In genomic region chr2L:2765659-2766373, dm6 we compare ENCODE assay signal across 1 fruit fly cellular context.
TF ChIP-seq lines count a peak whose summit lies in the region.

Gene Snx21, minus strand, starts transcription at chr2L:2765665.
Gene aph-1, plus strand, starts transcription at chr2L:2766233.

TF ChIP-seq in whole organism, embryonic, 481 proteins besides CTCF, POLR2A, EP300 and RAD21 (continued from another document and continues in another):
- TF ChIP-seq NK7.1 (GFP tag; optimal IDR thresholded peaks at IDR 0.05; lab: Kevin White, UChicago) (peak; percentile 63), Dip2 (GFP tag; IDR thresholded peaks at IDR 0.05; lab: Robert Waterston, UW) (peak; percentile 39; the same call in 1 of the 2 replicates), CG4617 (GFP tag; optimal IDR thresholded peaks at IDR 0.05; lab: Kevin White, UChicago; ENCODE audit: borderline replicate concordance) (peak; percentile 77), CG15011 (GFP tag; optimal IDR thresholded peaks at IDR 0.05; lab: Kevin White, UChicago) (peak; percentile 85), CG30403 (GFP tag; optimal IDR thresholded peaks at IDR 0.05; lab: Kevin White, UChicago) (peak; percentile 95), CG4707 (GFP tag; optimal IDR thresholded peaks at IDR 0.05; lab: Kevin White, UChicago) (peak; percentile 51), MTF-1 (GFP tag; optimal IDR thresholded peaks at IDR 0.05; lab: Kevin White, UChicago; ENCODE audit: borderline replicate concordance) (peak; percentile 50), CG1603 (tag; optimal IDR thresholded peaks at IDR 0.05; lab: Kevin White, UChicago) (peak; percentile 73), insv (GFP tag; optimal IDR thresholded peaks at IDR 0.05; lab: Kevin White, UChicago) (peak in 1 of 2 experiments; percentile 68), cad (GFP tag; optimal IDR thresholded peaks at IDR 0.05; lab: Kevin White, UChicago) (no peak), yki (optimal IDR thresholded peaks at IDR 0.05; lab: Kevin White, UChicago) (peak; percentile 47), CG18011 (GFP tag; optimal IDR thresholded peaks at IDR 0.05; lab: Kevin White, UChicago) (peak; percentile 70), CG16779 (GFP tag; IDR thresholded peaks at IDR 0.05; lab: Robert Waterston, UW) (peak; percentile 14; the same call in 1 of the 2 replicates), emc (GFP tag; optimal IDR thresholded peaks at IDR 0.05; lab: Kevin White, UChicago) (peak; percentile 80), CG13894 (tag; optimal IDR thresholded peaks at IDR 0.05; lab: Kevin White, UChicago) (peak; percentile 92), zen (tag; optimal IDR thresholded peaks at IDR 0.05; lab: Kevin White, UChicago) (peak; percentile 89), Lim3 (GFP tag; IDR thresholded peaks at IDR 0.05; lab: Robert Waterston, UW) (0 out of 2 replicates have a peak, but pooled peaks have one; percentile 58), wek (GFP tag; optimal IDR thresholded peaks at IDR 0.05; lab: Kevin White, UChicago) (peak; percentile 40), stwl (tag; optimal IDR thresholded peaks at IDR 0.05; lab: Kevin White, UChicago) (peak; percentile 46), Nf-YC (tag; optimal IDR thresholded peaks at IDR 0.05; lab: Kevin White, UChicago) (peak; percentile 87), HLH3B (GFP tag; IDR thresholded peaks at IDR 0.05; lab: Robert Waterston, UW) (peak; percentile 81), lmd (GFP tag; IDR thresholded peaks at IDR 0.05; lab: Robert Waterston, UW) (peak; percentile 91), CG12219 (GFP tag; optimal IDR thresholded peaks at IDR 0.05; lab: Kevin White, UChicago) (peak; percentile 83), fd64A (GFP tag; optimal IDR thresholded peaks at IDR 0.05; lab: Kevin White, UChicago) (peak; percentile 42), CG8089 (GFP tag; optimal IDR thresholded peaks at IDR 0.05; lab: Kevin White, UChicago) (peak; percentile 81), Sry-δ (GFP tag; optimal IDR thresholded peaks at IDR 0.05; lab: Kevin White, UChicago) (peak; percentile 67), CG9215 (GFP tag; IDR thresholded peaks at IDR 0.05; lab: Robert Waterston, UW) (peak; percentile 89), CG10959 (GFP tag; IDR thresholded peaks at IDR 0.05; lab: Robert Waterston, UW) (peak; percentile 81), cg (GFP tag; optimal IDR thresholded peaks at IDR 0.05; lab: Kevin White, UChicago) (no peak), sna (GFP tag; IDR thresholded peaks at IDR 0.05; lab: Robert Waterston, UW; ENCODE audit: partially characterized antibody) (no peak), CG7357 (GFP tag; IDR thresholded peaks at IDR 0.05; lab: Robert Waterston, UW) (peak; percentile 84; the same call in 2 of the 3 replicates), Six4 (GFP tag; optimal IDR thresholded peaks at IDR 0.05; lab: Kevin White, UChicago) (peak; percentile 85), mirr (GFP tag; optimal IDR thresholded peaks at IDR 0.05; lab: Kevin White, UChicago) (peak; percentile 55), sob (GFP tag; IDR thresholded peaks at IDR 0.05; lab: Robert Waterston, UW) (peak; percentile 90), nau (GFP tag; optimal IDR thresholded peaks at IDR 0.05; lab: Kevin White, UChicago) (peak; percentile 82), slou (GFP tag; optimal IDR thresholded peaks at IDR 0.05; lab: Kevin White, UChicago) (peak; percentile 84), CG13424 (tag; optimal IDR thresholded peaks at IDR 0.05; lab: Kevin White, UChicago) (peak; percentile 94), oc (tag; optimal IDR thresholded peaks at IDR 0.05; lab: Kevin White, UChicago) (peak; percentile 87), Sox102F (GFP tag; optimal IDR thresholded peaks at IDR 0.05; lab: Kevin White, UChicago) (peak; percentile 92), CG33213 (GFP tag; optimal IDR thresholded peaks at IDR 0.05; lab: Kevin White, UChicago) (peak; percentile 62), BEAF-32 (GFP tag; optimal IDR thresholded peaks at IDR 0.05; lab: Kevin White, UChicago) (peak; percentile 26), Abd-B (GFP tag; optimal IDR thresholded peaks at IDR 0.05; lab: Kevin White, UChicago) (peak; percentile 93), luna (GFP tag; optimal IDR thresholded peaks at IDR 0.05; lab: Kevin White, UChicago) (peak; percentile 76), ab (GFP tag; optimal IDR thresholded peaks at IDR 0.05; lab: Kevin White, UChicago) (peak; percentile 75), lov (optimal IDR thresholded peaks at IDR 0.05; lab: Kevin White, UChicago) (no peak), lov (GFP tag; IDR thresholded peaks at IDR 0.05; lab: Robert Waterston, UW) (0 out of 3 replicates have a peak, but pooled peaks have one; percentile 56), CG30020 (tag; optimal IDR thresholded peaks at IDR 0.05; lab: Kevin White, UChicago) (peak; percentile 79), CG17829 (tag; optimal IDR thresholded peaks at IDR 0.05; lab: Kevin White, UChicago) (peak; percentile 93), CG11560 (tag; IDR thresholded peaks at IDR 0.05; lab: Robert Waterston, UW) (peak; percentile 81; the same call in 2 of the 3 replicates), CG18476 (GFP tag; optimal IDR thresholded peaks at IDR 0.05; lab: Kevin White, UChicago) (peak; percentile 86), Xrp1 (GFP tag; IDR thresholded peaks at IDR 0.05; lab: Robert Waterston, UW) (peak; percentile 94), unc-4 (GFP tag; IDR thresholded peaks at IDR 0.05; lab: Robert Waterston, UW; ENCODE audit: partially characterized antibody) (no peak), CG10147 (GFP tag; optimal IDR thresholded peaks at IDR 0.05; lab: Kevin White, UChicago) (peak; percentile 91), dan (GFP tag; IDR thresholded peaks at IDR 0.05; lab: Robert Waterston, UW) (peak; percentile 72; the same call in 1 of the 2 replicates), pum (GFP tag; optimal IDR thresholded peaks at IDR 0.05; lab: Kevin White, UChicago) (peak; percentile 92), Side (GFP tag; optimal IDR thresholded peaks at IDR 0.05; lab: Kevin White, UChicago) (peak; percentile 90), CG17186 (GFP tag; optimal IDR thresholded peaks at IDR 0.05; lab: Kevin White, UChicago) (peak; percentile 54), ttk (GFP tag; IDR thresholded peaks at IDR 0.05; lab: Robert Waterston, UW) (peak; percentile 74), onecut (GFP tag; IDR thresholded peaks at IDR 0.05; lab: Robert Waterston, UW) (peak; percentile 80), pho (GFP tag; optimal IDR thresholded peaks at IDR 0.05; lab: Kevin White, UChicago) (peak; percentile 81), unpg (GFP tag; optimal IDR thresholded peaks at IDR 0.05; lab: Kevin White, UChicago) (peak; percentile 94), CG31365 (tag; optimal IDR thresholded peaks at IDR 0.05; lab: Kevin White, UChicago) (peak; percentile 55), YL-1 (GFP tag; optimal IDR thresholded peaks at IDR 0.05; lab: Kevin White, UChicago) (peak; percentile 80), CG12236 (GFP tag; optimal IDR thresholded peaks at IDR 0.05; lab: Kevin White, UChicago) (peak; percentile 54), gcm (GFP tag; optimal IDR thresholded peaks at IDR 0.05; lab: Kevin White, UChicago) (peak; percentile 91), Opbp (GFP tag; IDR thresholded peaks at IDR 0.05; lab: Robert Waterston, UW; ENCODE audit: partially characterized antibody) (no peak), twi (tag; optimal IDR thresholded peaks at IDR 0.05; lab: Kevin White, UChicago) (peak; percentile 86), CG10654 (GFP tag; optimal IDR thresholded peaks at IDR 0.05; lab: Kevin White, UChicago) (peak; percentile 88), lola (GFP tag; optimal IDR thresholded peaks at IDR 0.05; lab: Kevin White, UChicago) (peak in 1 of 3 experiments; percentile 93), CG8765 (GFP tag; IDR thresholded peaks at IDR 0.05; lab: Robert Waterston, UW) (peak; percentile 75), wor (GFP tag; IDR thresholded peaks at IDR 0.05; lab: Robert Waterston, UW) (peak; percentile 75), H15 (GFP tag; IDR thresholded peaks at IDR 0.05; lab: Robert Waterston, UW) (peak; percentile 57), Dp (GFP tag; optimal IDR thresholded peaks at IDR 0.05; lab: Kevin White, UChicago) (no peak), Hr39 (optimal IDR thresholded peaks at IDR 0.05; lab: Kevin White, UChicago) (no peak), vnd (GFP tag; IDR thresholded peaks at IDR 0.05; lab: Robert Waterston, UW; ENCODE audit: partially characterized antibody) (no peak), pnt (GFP tag; optimal IDR thresholded peaks at IDR 0.05; lab: Kevin White, UChicago) (peak; percentile 89), Ets65A (GFP tag; lab: Kevin White, UChicago) (peak; percentile 97), CG14710 (tag; optimal IDR thresholded peaks at IDR 0.05; lab: Kevin White, UChicago) (peak; percentile 92), CG2120 (GFP tag; optimal IDR thresholded peaks at IDR 0.05; lab: Kevin White, UChicago) (peak; percentile 94), CG14965 (GFP tag; optimal IDR thresholded peaks at IDR 0.05; lab: Kevin White, UChicago; ENCODE audit: borderline replicate concordance) (no peak), Spps (tag; optimal IDR thresholded peaks at IDR 0.05; lab: Kevin White, UChicago) (peak; percentile 75), en (GFP tag; optimal IDR thresholded peaks at IDR 0.05; lab: Kevin White, UChicago) (peak; percentile 72), CG6689 (GFP tag; IDR thresholded peaks at IDR 0.05; lab: Robert Waterston, UW) (peak; percentile 91), Antp (GFP tag; optimal IDR thresholded peaks at IDR 0.05; lab: Kevin White, UChicago) (peak; percentile 93), CG9727 (GFP tag; optimal IDR thresholded peaks at IDR 0.05; lab: Kevin White, UChicago) (peak; percentile 92), CG10274 (GFP tag; optimal IDR thresholded peaks at IDR 0.05; lab: Kevin White, UChicago) (peak; percentile 99), ERR (GFP tag; optimal IDR thresholded peaks at IDR 0.05; lab: Kevin White, UChicago) (peak; percentile 70), CG16815 (GFP tag; optimal IDR thresholded peaks at IDR 0.05; lab: Kevin White, UChicago) (peak; percentile 90), az2 (GFP tag; optimal IDR thresholded peaks at IDR 0.05; lab: Kevin White, UChicago) (peak; percentile 93), CG8924 (tag; optimal IDR thresholded peaks at IDR 0.05; lab: Kevin White, UChicago) (peak; percentile 94), gro (GFP tag; optimal IDR thresholded peaks at IDR 0.05; lab: Kevin White, UChicago) (peak; percentile 78), B-H1 (GFP tag; IDR thresholded peaks at IDR 0.05; lab: Robert Waterston, UW) (peak; percentile 76), hbn (GFP tag; IDR thresholded peaks at IDR 0.05; lab: Robert Waterston, UW; ENCODE audit: partially characterized antibody) (no peak), bbx (GFP tag; IDR thresholded peaks at IDR 0.05; lab: Robert Waterston, UW; ENCODE audit: partially characterized antibody) (no peak), CG6765 (GFP tag; optimal IDR thresholded peaks at IDR 0.05; lab: Kevin White, UChicago) (peak; percentile 72), Dbx (GFP tag; IDR thresholded peaks at IDR 0.05; lab: Robert Waterston, UW) (peak; percentile 90), Rx (GFP tag; IDR thresholded peaks at IDR 0.05; lab: Robert Waterston, UW) (peak; percentile 84), ci (GFP tag; IDR thresholded peaks at IDR 0.05; lab: Robert Waterston, UW) (peak; percentile 82), toy (GFP tag; IDR thresholded peaks at IDR 0.05; lab: Robert Waterston, UW) (peak; percentile 78), seq (GFP tag; IDR thresholded peaks at IDR 0.05; lab: Robert Waterston, UW) (peak; percentile 87), CG8359 (GFP tag; optimal IDR thresholded peaks at IDR 0.05; lab: Kevin White, UChicago; ENCODE audit: borderline replicate concordance) (peak; percentile 82), maf-S (GFP tag; optimal IDR thresholded peaks at IDR 0.05; lab: Kevin White, UChicago) (peak; percentile 89), CG12155 (GFP tag; optimal IDR thresholded peaks at IDR 0.05; lab: Kevin White, UChicago) (peak; percentile 84), bcd (GFP tag; optimal IDR thresholded peaks at IDR 0.05; lab: Kevin White, UChicago) (peak; percentile 91), dmrt99B (tag; optimal IDR thresholded peaks at IDR 0.05; lab: Kevin White, UChicago) (peak; percentile 94), ash1 (GFP tag; optimal IDR thresholded peaks at IDR 0.05; lab: Kevin White, UChicago) (no peak), sens-2 (GFP tag; IDR thresholded peaks at IDR 0.05; lab: Robert Waterston, UW) (peak; percentile 76), CG2875 (GFP tag; optimal IDR thresholded peaks at IDR 0.05; lab: Kevin White, UChicago) (peak; percentile 81), CG9876 (GFP tag; optimal IDR thresholded peaks at IDR 0.05; lab: Kevin White, UChicago) (peak; percentile 82), CG3847 (GFP tag; IDR thresholded peaks at IDR 0.05; lab: Robert Waterston, UW) (peak; percentile 85), CG17328 (GFP tag; IDR thresholded peaks at IDR 0.05; lab: Robert Waterston, UW) (peak; percentile 85), HLH54F (GFP tag; optimal IDR thresholded peaks at IDR 0.05; lab: Kevin White, UChicago) (peak; percentile 93), gsb-n (tag; optimal IDR thresholded peaks at IDR 0.05; lab: Kevin White, UChicago) (peak; percentile 90), eve (GFP tag; optimal IDR thresholded peaks at IDR 0.05; lab: Kevin White, UChicago) (no peak), CG31224 (GFP tag; IDR thresholded peaks at IDR 0.05; lab: Robert Waterston, UW) (peak; percentile 80), row (GFP tag; IDR thresholded peaks at IDR 0.05; lab: Robert Waterston, UW) (peak; percentile 100), br (optimal IDR thresholded peaks at IDR 0.05; lab: Kevin White, UChicago) (no peak), jing (GFP tag; optimal IDR thresholded peaks at IDR 0.05; lab: Kevin White, UChicago) (peak; percentile 65), CG8944 (GFP tag; optimal IDR thresholded peaks at IDR 0.05; lab: Kevin White, UChicago) (peak; percentile 91), cwo (GFP tag; optimal IDR thresholded peaks at IDR 0.05; lab: Kevin White, UChicago) (peak; percentile 89), CG10209 (GFP tag; optimal IDR thresholded peaks at IDR 0.05; lab: Kevin White, UChicago) (peak; percentile 92), Asciz (GFP tag; optimal IDR thresholded peaks at IDR 0.05; lab: Kevin White, UChicago) (peak; percentile 84), E2f1 (GFP tag; IDR thresholded peaks at IDR 0.05; lab: Robert Waterston, UW) (peak; percentile 89), hb (GFP tag; IDR thresholded peaks at IDR 0.05; lab: Robert Waterston, UW; ENCODE audit: partially characterized antibody) (no peak), tx (GFP tag; optimal IDR thresholded peaks at IDR 0.05; lab: Kevin White, UChicago) (peak; percentile 86), fru (optimal IDR thresholded peaks at IDR 0.05; lab: Kevin White, UChicago) (no peak), CG8281 (tag; optimal IDR thresholded peaks at IDR 0.05; lab: Kevin White, UChicago) (peak; percentile 80), gem (tag; optimal IDR thresholded peaks at IDR 0.05; lab: Kevin White, UChicago) (peak; percentile 97), lilli (GFP tag; optimal IDR thresholded peaks at IDR 0.05; lab: Kevin White, UChicago) (peak; percentile 92)
